Worm (Caenorhabditis elegans): ENCODE measurements around the gene math-21.
"Not testable (repeated sequence)": the region's sequence is repeated elsewhere in the genome, so short reads cannot be mapped to it uniquely, and the experiment has no call there.

Gene math-21

DNA sequence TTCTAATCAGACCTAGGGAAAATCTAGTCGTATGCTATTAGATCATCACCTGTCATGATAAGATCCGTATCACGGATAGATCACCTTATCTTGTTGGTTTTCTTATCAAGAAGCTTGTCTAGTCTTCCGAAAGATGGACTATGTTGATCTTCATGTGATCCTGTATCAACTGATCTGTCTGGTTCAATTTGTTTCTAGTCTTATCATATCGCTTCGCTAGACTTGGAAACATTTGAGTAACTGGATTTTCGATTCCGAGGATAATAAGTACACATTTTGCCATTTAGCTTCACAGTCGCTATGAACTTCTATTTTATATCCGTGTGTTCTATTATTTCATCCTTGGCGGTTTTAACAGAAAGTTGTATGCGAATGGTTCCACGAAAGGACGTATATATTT is 45.4 kb upstream of the math-21 start, which contains the start of gene ZK250.2:
Gene ZK250.2, plus strand, starts transcription at position 301 of the 400 bp plus-strand sequence.
- TF ChIP-seq F55B11.4 (tag; optimal IDR thresholded peaks at IDR 0.05; ENCODE audit: borderline replicate concordance, insufficient read depth); dox-1 (GFP tag; IDR thresholded peaks at IDR 0.05); nhr-90 (tag; optimal IDR thresholded peaks at IDR 0.05): not testable (repeated sequence)

DNA sequence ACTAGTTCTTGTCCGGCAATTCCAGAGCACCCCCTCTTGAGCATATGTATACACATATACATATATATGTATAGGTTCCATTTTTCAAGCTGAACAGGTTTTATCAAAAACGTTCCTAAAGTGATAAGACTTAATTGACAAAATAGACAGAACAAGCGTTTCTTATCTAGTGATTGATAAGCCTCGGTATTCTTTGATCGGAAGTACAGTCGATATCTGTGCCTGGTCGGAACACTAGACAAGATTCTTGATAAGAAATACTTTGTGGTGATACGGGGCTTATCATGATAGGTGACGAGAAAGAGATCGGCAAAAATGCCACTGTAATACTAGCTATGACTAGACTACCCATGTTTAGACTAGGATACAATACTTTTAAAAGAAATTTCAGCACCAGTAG is 44.7 kb upstream of the math-21 start:
- TF ChIP-seq Y53G8AR.9 (GFP tag; conservative IDR thresholded peaks at IDR 0.05) (0 out of 2 replicates have a peak, but pooled peaks have one; percentile 52), nhr-80 (tag; optimal IDR thresholded peaks at IDR 0.05) (peak; percentile 73), atf-7 (tag; optimal IDR thresholded peaks at IDR 0.05) (peak; percentile 24), hsf-1 (GFP tag; IDR thresholded peaks at IDR 0.05) (no peak), xnd-1 (tag; optimal IDR thresholded peaks at IDR 0.05) (no peak), zfh-2 (GFP tag; conservative IDR thresholded peaks at IDR 0.05) (no peak), dox-1 (GFP tag; IDR thresholded peaks at IDR 0.05) (peak; percentile 57)

DNA sequence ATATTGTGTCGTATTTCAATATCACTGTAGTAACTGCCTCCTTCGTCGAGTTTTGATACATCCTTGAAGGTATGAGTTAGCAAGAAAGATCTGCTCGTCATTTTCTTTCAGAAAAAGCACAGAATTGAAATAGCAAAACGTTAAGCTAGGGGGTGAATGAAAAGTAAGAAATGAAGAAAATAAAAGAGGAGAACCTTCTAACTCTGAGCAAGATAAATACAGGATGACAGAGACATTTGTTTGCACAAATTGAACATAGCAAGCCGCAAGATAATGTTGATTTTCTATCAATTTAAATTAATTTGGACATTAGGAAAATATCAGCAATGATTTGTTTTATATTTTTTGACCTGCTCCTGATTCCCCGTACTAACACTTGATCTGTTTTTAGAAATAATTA is 38.3 kb upstream of the math-21 start, which contains the start of gene math-49:
Gene math-49, minus strand, starts transcription at position 101 of the 400 bp plus-strand sequence.
- TF ChIP-seq lag-1 (GFP tag; IDR thresholded peaks at IDR 0.05); B0261.1 (tag; optimal IDR thresholded peaks at IDR 0.05); mes-4 (tag; optimal IDR thresholded peaks at IDR 0.05): not testable (repeated sequence)

DNA sequence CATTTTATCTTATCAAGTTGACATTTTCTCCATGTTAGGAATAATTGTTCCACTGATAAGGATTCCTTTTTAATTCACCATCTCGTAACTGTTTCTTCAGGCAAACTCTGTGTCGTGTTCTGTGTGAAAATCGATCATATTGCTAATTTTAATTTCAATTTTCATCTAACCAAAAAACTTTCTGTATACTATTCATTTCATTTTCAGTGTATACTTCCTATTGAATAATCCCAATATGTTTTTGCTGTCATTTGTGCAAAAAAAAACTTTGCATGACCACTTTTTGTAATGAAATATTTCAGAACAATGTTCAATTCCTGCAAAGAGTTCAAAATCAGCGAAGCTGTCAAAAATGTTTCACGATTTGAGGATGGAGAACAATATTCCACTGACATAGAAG is 6.9 kb upstream of the math-21 start, which contains the start of gene Y16E11A.4:
Gene Y16E11A.4, plus strand, starts transcription at position 301 of the 400 bp plus-strand sequence.
- TF ChIP-seq hlh-26 (GFP tag; conservative IDR thresholded peaks at IDR 0.05): no peak
- no peak for TF ChIP-seq C06A6.2 (GFP tag; conservative IDR thresholded peaks at IDR 0.05)
- no peak for TF ChIP-seq ZK185.1 (tag; optimal IDR thresholded peaks at IDR 0.05; ENCODE audit: poor library complexity, severe bottlenecking)
- TF ChIP-seq bed-1 (GFP tag; IDR thresholded peaks at IDR 0.05): no peak
- no peak for TF ChIP-seq F23B12.7 (tag; optimal IDR thresholded peaks at IDR 0.05; ENCODE audit: insufficient read depth)
- TF ChIP-seq Y67H2A.10 (GFP tag; conservative IDR thresholded peaks at IDR 0.05): no peak
- TF ChIP-seq aptf-3 (GFP tag; IDR thresholded peaks at IDR 0.05): no peak
- no peak for TF ChIP-seq ccch-3 (GFP tag; optimal IDR thresholded peaks at IDR 0.05)
- TF ChIP-seq nhr-120 (GFP tag; IDR thresholded peaks at IDR 0.05): no peak
- TF ChIP-seq snpc-3.4 (tag; optimal IDR thresholded peaks at IDR 0.05): no peak
- TF ChIP-seq T07F8.4 (tag; optimal IDR thresholded peaks at IDR 0.05): no peak
- TF ChIP-seq snpc-1.1 (tag; optimal IDR thresholded peaks at IDR 0.05; ENCODE audit: insufficient read depth): no peak
- no peak for TF ChIP-seq ekl-4 (GFP tag; IDR thresholded peaks at IDR 0.05)
- TF ChIP-seq madf-6 (GFP tag; IDR thresholded peaks at IDR 0.05): no peak
- TF ChIP-seq pbrm-1 (GFP tag; IDR thresholded peaks at IDR 0.05): no peak
- no peak for TF ChIP-seq ztf-18 (tag; optimal IDR thresholded peaks at IDR 0.05)
- no peak for TF ChIP-seq ztf-26 (tag; optimal IDR thresholded peaks at IDR 0.05)
- TF ChIP-seq F10E7.11 (tag; optimal IDR thresholded peaks at IDR 0.05): no peak
- no peak for TF ChIP-seq dpl-1 (GFP tag; optimal IDR thresholded peaks at IDR 0.05)

DNA sequence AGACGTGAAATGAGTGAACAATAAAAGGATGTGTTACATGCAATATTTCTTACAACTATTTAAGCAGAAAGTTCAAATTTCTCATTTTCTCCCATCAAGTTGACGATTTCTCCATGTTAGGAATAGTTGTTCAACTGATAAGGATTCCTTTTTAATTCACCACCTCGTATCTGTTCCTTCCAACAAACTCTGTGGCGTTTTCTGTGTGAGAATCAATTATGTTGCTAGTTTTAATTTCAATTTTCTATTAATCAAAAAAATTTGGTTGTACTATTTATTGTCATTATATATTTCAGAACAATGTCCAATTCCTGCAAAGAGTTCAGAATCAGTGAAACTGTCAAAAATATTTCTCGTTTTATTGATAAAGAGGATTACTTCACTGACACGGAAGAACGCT is 4.8 kb upstream of the math-21 start, which contains the start of gene math-44:
Gene math-44, plus strand, starts transcription at position 301 of the 400 bp plus-strand sequence.
- TF ChIP-seq nhr-80 (tag; optimal IDR thresholded peaks at IDR 0.05) (peak; percentile 4), madf-3 (GFP tag; IDR thresholded peaks at IDR 0.05) (no peak)

All from whole organism, young adult.